Worm (Caenorhabditis elegans) whole organism, L4 larva: ENCODE measurements around the gene fbxa-43.

Experiments
- F49E8.2 ChIP-seq: sonication (generic microtip); optimal IDR thresholded peaks from 2 replicates; lab custom pipeline; 2016; ENCODE audit warnings: missing compliant biosample characterization, mild to moderate bottlenecking, missing genetic modification characterization, borderline replicate concordance
- R02D3.7 ChIP-seq: fragments of 150-350 bp; sonication (generic microtip); optimal IDR thresholded peaks from 3 replicates; lab custom pipeline; 2014; ENCODE audit warnings: missing biosample characterization, missing genetic modification characterization
- Y105C5A.15 ChIP-seq: fragments of 200-800 bp; sonication (Bioruptor generic); IDR thresholded peaks from 2 replicates; pipeline ENCODE4 v1.3.6; 2022; ENCODE audit warnings: missing genetic modification characterization, missing compliant biosample characterization
- Y75B8A.6 ChIP-seq: fragments of 200-800 bp; sonication (Bioruptor generic); IDR thresholded peaks from 2 replicates; pipeline ENCODE4 v1.3.6; 2022; ENCODE audit warnings: missing genetic modification reagents, missing genetic modification characterization, missing compliant biosample characterization
- ZK337.2 ChIP-seq: fragments of 200-800 bp; sonication (Bioruptor generic); IDR thresholded peaks from 2 replicates; pipeline ENCODE4 v1.3.6; 2022; ENCODE audit warnings: missing genetic modification reagents, missing genetic modification characterization, missing compliant biosample characterization
- aha-1 ChIP-seq: fragments of 150-350 bp; peaks from one replicate; lab custom pipeline; 2014; ENCODE audit warnings: missing biosample characterization, missing genetic modification characterization
- attf-4 ChIP-seq: sonication (generic microtip); optimal IDR thresholded peaks from 3 replicates; lab custom pipeline; 2017; ENCODE audit warnings: missing biosample characterization, missing genetic modification characterization
- ceh-32 ChIP-seq: sonication (generic microtip); optimal IDR thresholded peaks from 2 replicates; lab custom pipeline; 2016; ENCODE audit warnings: mild to moderate bottlenecking, missing genetic modification characterization, missing compliant biosample characterization; ENCODE audit not compliant: poor library complexity
- daf-16 ChIP-seq, 3 experiments: sonication (generic microtip); optimal IDR thresholded peaks; 2 replicates each; lab custom pipeline; 2016 to 2017; ENCODE audit warnings: missing genetic modification characterization in 3 of 3, missing genetic modification reagents in 3 of 3, mild to moderate bottlenecking in 2 of 3, missing compliant biosample characterization in 2 of 3, missing biosample characterization in 1 of 3, moderate library complexity in 1 of 3
- daf-8 ChIP-seq: fragments of 200-800 bp; sonication (Bioruptor generic); IDR thresholded peaks from 2 replicates; pipeline ENCODE4 v1.3.6; 2022; ENCODE audit warnings: missing genetic modification characterization, missing compliant biosample characterization
- dmd-8 ChIP-seq: fragments of 200-800 bp; sonication (Bioruptor generic); IDR thresholded peaks from 2 replicates; pipeline ENCODE4 v1.3.6; 2022; ENCODE audit warnings: missing genetic modification characterization, missing compliant biosample characterization
- dpl-1 ChIP-seq: fragments of 150-350 bp; optimal IDR thresholded peaks from 2 replicates; lab custom pipeline; 2014; ENCODE audit warnings: missing biosample characterization, missing genetic modification reagents, missing genetic modification characterization
- duxl-1 ChIP-seq: sonication (generic microtip); optimal IDR thresholded peaks from 2 replicates; lab custom pipeline; 2016; ENCODE audit warnings: mild to moderate bottlenecking, missing genetic modification characterization, moderate library complexity, missing compliant biosample characterization; ENCODE audit not compliant: poor library complexity
- egl-27 ChIP-seq: sonication (generic microtip); optimal IDR thresholded peaks from 3 replicates; lab custom pipeline; 2017; ENCODE audit warnings: missing biosample characterization, missing genetic modification reagents, missing genetic modification characterization
- gei-8 ChIP-seq: fragments of 200-800 bp; sonication (Bioruptor generic); optimal IDR thresholded peaks from 2 replicates; lab custom pipeline; 2018; ENCODE audit warnings: mild to moderate bottlenecking, missing genetic modification characterization, missing compliant biosample characterization
- hlh-11 ChIP-seq: fragments of 200-800 bp; sonication (Bioruptor generic); optimal IDR thresholded peaks from 2 replicates; lab custom pipeline; 2018; ENCODE audit warnings: mild to moderate bottlenecking, missing genetic modification characterization, missing compliant biosample characterization
- hlh-30 ChIP-seq: sonication (generic microtip); optimal IDR thresholded peaks from 2 replicates; lab custom pipeline; 2017; ENCODE audit warnings: antibody characterized with exemption, mild to moderate bottlenecking, missing genetic modification characterization, missing compliant biosample characterization; ENCODE audit not compliant: insufficient read depth
- lin-15B ChIP-seq: fragments of 150-350 bp; sonication (generic microtip); optimal IDR thresholded peaks from 3 replicates; lab custom pipeline; 2014; ENCODE audit warnings: missing biosample characterization, missing genetic modification characterization
- lin-29 ChIP-seq: fragments of 200-800 bp; sonication (Bioruptor generic); IDR thresholded peaks from 2 replicates; pipeline ENCODE4 v1.3.6; 2022; ENCODE audit warnings: missing genetic modification reagents, missing genetic modification characterization, missing compliant biosample characterization
- lin-38 ChIP-seq: fragments of 200-800 bp; sonication (Bioruptor generic); IDR thresholded peaks from 2 replicates; pipeline ENCODE4 v1.3.6; 2022; ENCODE audit warnings: missing genetic modification reagents, missing genetic modification characterization, missing compliant biosample characterization
- lir-3 ChIP-seq: sonication (generic microtip); optimal IDR thresholded peaks from 2 replicates; lab custom pipeline; 2016; ENCODE audit warnings: mild to moderate bottlenecking, missing genetic modification characterization, missing compliant biosample characterization
- madf-5 ChIP-seq, 2 experiments: fragments of 200-800 bp; sonication (Bioruptor generic); IDR thresholded peaks; 2 replicates each; pipeline ENCODE4 v1.3.6; 2022; ENCODE audit warnings: missing compliant biosample characterization in 2 of 2, missing genetic modification characterization in 2 of 2
- mep-1 ChIP-seq: fragments of 150-350 bp; sonication (generic microtip); optimal IDR thresholded peaks from 3 replicates; lab custom pipeline; 2014; ENCODE audit warnings: missing biosample characterization, missing genetic modification characterization
- mxl-2 ChIP-seq: fragments of 200-800 bp; sonication (Bioruptor generic); conservative IDR thresholded peaks from 2 replicates; pipeline ENCODE4 v1.3.6; 2022; ENCODE audit warnings: missing genetic modification reagents, missing genetic modification characterization, missing compliant biosample characterization
- nhr-102 ChIP-seq: sonication (generic microtip); optimal IDR thresholded peaks from 2 replicates; lab custom pipeline; 2016; ENCODE audit warnings: mild to moderate bottlenecking, missing genetic modification characterization, moderate library complexity, missing compliant biosample characterization
- nhr-11 ChIP-seq: fragments of 150-350 bp; optimal IDR thresholded peaks from 2 replicates; lab custom pipeline; 2014; ENCODE audit warnings: missing biosample characterization, missing genetic modification characterization
- nhr-237 ChIP-seq: sonication (generic microtip); optimal IDR thresholded peaks from 2 replicates; lab custom pipeline; 2017; ENCODE audit warnings: missing biosample characterization, missing genetic modification characterization
- nhr-28 ChIP-seq: fragments of 150-350 bp; optimal IDR thresholded peaks from 2 replicates; lab custom pipeline; 2014; ENCODE audit warnings: missing biosample characterization, missing genetic modification characterization
- nhr-41 ChIP-seq: fragments of 200-800 bp; sonication (Bioruptor generic); IDR thresholded peaks from 2 replicates; pipeline ENCODE4 v1.3.6; 2022; ENCODE audit warnings: missing genetic modification reagents, missing genetic modification characterization, missing compliant biosample characterization
- nhr-76 ChIP-seq: fragments of 150-350 bp; optimal IDR thresholded peaks from 2 replicates; lab custom pipeline; 2014; ENCODE audit warnings: missing biosample characterization, missing genetic modification characterization
- nhr-77 ChIP-seq: fragments of 150-350 bp; optimal IDR thresholded peaks from 2 replicates; lab custom pipeline; 2014; ENCODE audit warnings: missing biosample characterization, missing genetic modification characterization
- php-3 ChIP-seq: fragments of 200-800 bp; sonication (Bioruptor generic); IDR thresholded peaks from 2 replicates; pipeline ENCODE4 v1.3.6; 2022; ENCODE audit warnings: missing genetic modification reagents, missing genetic modification characterization, missing compliant biosample characterization
- pqm-1 ChIP-seq: sonication (generic microtip); optimal IDR thresholded peaks from 2 replicates; lab custom pipeline; 2017; ENCODE audit warnings: missing biosample characterization, missing genetic modification characterization
- saeg-2 ChIP-seq: fragments of 200-800 bp; sonication (Bioruptor generic); IDR thresholded peaks from 2 replicates; pipeline ENCODE4 v1.3.6; 2022; ENCODE audit warnings: missing genetic modification reagents, missing genetic modification characterization, missing compliant biosample characterization
- snpc-4 ChIP-seq: fragments of 150-350 bp; optimal IDR thresholded peaks from 2 replicates; lab custom pipeline; 2014; ENCODE audit warnings: missing biosample characterization, missing genetic modification characterization
- unc-130 ChIP-seq: sonication (generic microtip); optimal IDR thresholded peaks from 2 replicates; lab custom pipeline; 2016; ENCODE audit warnings: missing genetic modification reagents, missing genetic modification characterization, missing compliant biosample characterization
- unc-39 ChIP-seq: sonication (generic microtip); optimal IDR thresholded peaks from 2 replicates; lab custom pipeline; 2017; ENCODE audit warnings: missing biosample characterization, missing genetic modification characterization
- vab-7 ChIP-seq: fragments of 200-800 bp; sonication (Bioruptor generic); IDR thresholded peaks from 2 replicates; pipeline ENCODE4 v1.3.6; 2022; ENCODE audit warnings: missing genetic modification reagents, missing genetic modification characterization, missing compliant biosample characterization

The fbxa-43 gene

DNA sequence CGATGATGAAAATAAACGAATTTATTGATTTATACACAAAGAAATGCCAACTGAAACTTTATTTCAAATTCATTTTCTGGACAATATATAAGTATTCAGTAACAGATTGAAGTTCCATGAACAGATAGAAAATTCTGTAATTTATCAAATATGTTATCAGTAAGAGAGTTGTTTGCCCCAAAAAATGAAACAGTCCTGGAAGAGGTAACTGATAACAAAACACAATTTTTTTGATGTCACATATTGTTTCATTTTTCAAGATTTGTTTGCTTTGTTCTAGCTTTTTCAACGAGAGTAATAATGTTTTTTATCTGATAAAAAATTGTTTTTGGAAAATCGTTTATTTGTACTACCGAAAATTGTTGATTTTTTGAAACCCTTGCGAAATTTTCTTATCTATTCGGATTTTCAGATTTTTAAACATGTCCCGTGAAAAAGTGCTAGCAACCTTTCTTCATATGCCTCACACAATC, 5.7 kb downstream of the fbxa-43 start, which contains the start of gene fbxa-73:
Gene fbxa-73, plus strand, starts transcription at position 423 of the 473 bp plus-strand sequence.
- no peak for TF ChIP-seq nhr-237
- TF ChIP-seq Y75B8A.6 (GFP tag; lab: Robert Waterston, UW): no peak
- TF ChIP-seq F49E8.2: no peak
- no peak for TF ChIP-seq daf-16 (GFP tag; optimal IDR thresholded peaks at IDR 0.05; lab: Kevin White, UChicago)
- TF ChIP-seq daf-16 (tag; optimal IDR thresholded peaks at IDR 0.05; lab: Kevin White, UChicago): peak; percentile 84
- peak; percentile 83 for TF ChIP-seq pqm-1 (tag; lab: Kevin White, UChicago)
- peak; percentile 64 for TF ChIP-seq nhr-28 (tag; lab: Kevin White, UChicago)
- TF ChIP-seq, all 104 proteins: peak for 3

- TF ChIP-seq dpl-1 (GFP tag; lab: Kevin White, UChicago): no peak
- no peak for TF ChIP-seq saeg-2 (GFP tag; lab: Robert Waterston, UW)
- TF ChIP-seq mep-1 (tag; lab: Kevin White, UChicago): no peak
- no peak for TF ChIP-seq unc-130 (GFP tag; lab: Kevin White, UChicago)
- TF ChIP-seq nhr-41: no peak
- no peak for TF ChIP-seq dmd-8 (GFP tag; lab: Robert Waterston, UW)
- no peak for TF ChIP-seq ceh-32 (tag; lab: Kevin White, UChicago)
- no peak for TF ChIP-seq snpc-4 (tag; lab: Kevin White, UChicago)
- TF ChIP-seq nhr-76 (tag; lab: Kevin White, UChicago): no peak
- TF ChIP-seq Y75B8A.6 (GFP tag; lab: Robert Waterston, UW): no peak
- TF ChIP-seq daf-8 (GFP tag; lab: Robert Waterston, UW): no peak
- TF ChIP-seq R02D3.7 (tag; lab: Kevin White, UChicago): no peak
- TF ChIP-seq gei-8: no peak
- TF ChIP-seq, all 104 proteins: peak for 0
Observed at ce11 chrIII:2251348-2251747, 7.4 kb downstream of the fbxa-43 start, which contains the start of gene fbxa-7. Gene fbxa-7 (minus strand): TSS chrIII:2251448.

DNA sequence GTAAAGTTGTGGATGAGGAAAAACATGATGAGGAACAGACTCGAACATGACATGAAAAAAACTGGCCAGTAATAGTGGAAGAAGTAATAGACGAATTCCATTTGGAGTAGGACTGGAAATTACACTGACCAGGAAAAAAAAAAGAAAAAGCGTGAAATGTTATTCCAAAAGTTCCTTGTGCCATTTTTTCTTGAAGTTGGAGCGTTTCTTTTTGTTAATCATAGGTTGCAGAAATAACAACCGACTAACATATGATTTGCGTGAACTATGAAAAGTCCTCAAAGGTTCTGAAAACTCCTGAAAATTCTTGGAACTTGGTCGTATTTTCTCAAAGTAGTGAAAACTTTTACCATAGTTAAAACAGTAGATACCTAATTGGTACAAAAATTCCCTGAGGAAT, 13.0 kb downstream of the fbxa-43 start, which contains the start of gene srd-67:
Gene srd-67, minus strand, starts transcription at position 101 of the 400 bp plus-strand sequence.
- peak; percentile 14 for TF ChIP-seq aha-1 (tag; lab: Kevin White, UChicago)
- no peak for TF ChIP-seq madf-5 (GFP tag; IDR thresholded peaks at IDR 0.05; lab: Robert Waterston, UW)

DNA sequence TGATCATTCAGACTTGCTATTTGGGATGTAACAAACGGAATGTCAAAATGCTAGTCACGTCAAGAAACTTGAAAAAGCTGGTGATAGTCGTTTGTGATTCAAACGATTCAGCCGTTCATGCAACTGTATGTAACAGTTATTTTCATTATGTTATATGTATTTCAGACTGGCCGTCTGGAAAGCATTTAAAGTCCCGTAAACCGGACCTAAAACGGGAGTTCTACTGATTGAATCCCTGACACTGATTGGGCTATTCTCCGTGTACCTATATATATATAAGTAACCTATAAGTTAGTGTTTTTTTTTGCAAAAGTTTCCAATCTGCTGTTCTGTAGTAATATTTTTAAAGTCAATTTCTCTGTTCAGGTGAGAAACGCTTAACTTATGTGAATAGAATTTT, 15.1 kb downstream of the fbxa-43 start:
- peak; percentile 94 for TF ChIP-seq aha-1 (tag; lab: Kevin White, UChicago)
- no peak for TF ChIP-seq nhr-11 (tag; lab: Kevin White, UChicago)
- TF ChIP-seq ZK337.2 (GFP tag; lab: Robert Waterston, UW): no peak
- no peak for TF ChIP-seq duxl-1 (tag; lab: Kevin White, UChicago)
- TF ChIP-seq lin-29 (GFP tag; lab: Robert Waterston, UW): no peak
- TF ChIP-seq gei-8: no peak
- TF ChIP-seq nhr-102: no peak
- TF ChIP-seq, all 104 proteins: peak for 1

- TF ChIP-seq snpc-4 (tag; lab: Kevin White, UChicago) (no peak), nhr-77 (no peak), aha-1 (tag; lab: Kevin White, UChicago) (no peak), nhr-28 (tag; lab: Kevin White, UChicago) (no peak), mxl-2 (GFP tag; lab: Robert Waterston, UW) (no peak), lir-3 (no peak), lin-29 (GFP tag; lab: Robert Waterston, UW) (no peak), php-3 (GFP tag; lab: Robert Waterston, UW) (no peak), nhr-102 (no peak), Y105C5A.15 (no peak), vab-7 (no peak), lin-38 (GFP tag; lab: Robert Waterston, UW) (no peak), hlh-11 (tag; lab: Kevin White, UChicago) (no peak), unc-39 (tag; lab: Kevin White, UChicago) (no peak), attf-4 (tag; lab: Kevin White, UChicago) (no peak), lin-15B (tag; lab: Kevin White, UChicago) (no peak), egl-27 (no peak), ZK337.2 (GFP tag; lab: Robert Waterston, UW) (no peak), hlh-30 (tag; lab: Kevin White, UChicago) (no peak)
- TF ChIP-seq, all 104 proteins: peak for 0
Observed at ce11 chrIII:2240471-2240870, 18.3 kb downstream of the fbxa-43 start, which contains the start of gene srz-56. Gene srz-56 (plus strand): TSS chrIII:2240771.
